Worm (Caenorhabditis elegans): ENCODE results near the gene srv-12.

ce11 chrIV:10009536-10009935 lies 43.9 kb downstream of the srv-12 start, which contains the start of gene magu-4:
- TF ChIP-seq ama-1 (optimal IDR thresholded peaks at IDR 0.05) = no peak
- TF ChIP-seq ets-7 (tag; optimal IDR thresholded peaks at IDR 0.05) = no peak
- TF ChIP-seq hmg-4 (GFP tag; optimal IDR thresholded peaks at IDR 0.05) = no peak
- no peak for TF ChIP-seq B0310.2 (tag; optimal IDR thresholded peaks at IDR 0.05)
- TF ChIP-seq tbx-37 (GFP tag; conservative IDR thresholded peaks at IDR 0.05) = no peak
- no peak for TF ChIP-seq flt-1 (GFP tag; IDR thresholded peaks at IDR 0.05)
- TF ChIP-seq hmbx-1 (tag; optimal IDR thresholded peaks at IDR 0.05) = no peak
- TF ChIP-seq aly-1 (tag; optimal IDR thresholded peaks at IDR 0.05) = no peak
- TF ChIP-seq ceh-13 (GFP tag; optimal IDR thresholded peaks at IDR 0.05) = no peak
- TF ChIP-seq sea-1 (GFP tag; conservative IDR thresholded peaks at IDR 0.05) = no peak
- no peak for TF ChIP-seq pes-1 (GFP tag; IDR thresholded peaks at IDR 0.05)
- no peak for TF ChIP-seq F13C5.2 (tag; optimal IDR thresholded peaks at IDR 0.05)
- no peak for TF ChIP-seq tra-4 (tag; optimal IDR thresholded peaks at IDR 0.05)
- TF ChIP-seq ceh-36 (tag; optimal IDR thresholded peaks at IDR 0.05) = no peak

Measured in whole organism, early embryonic.